Worm (Caenorhabditis elegans) whole organism, L4 larva: Measurements from ENCODE around the gene sri-26.

ENCODE experiments used
- aly-2 ChIP-seq: sonication (generic microtip); optimal IDR thresholded peaks from 2 replicates; lab custom pipeline; 2018; ENCODE audit warnings: missing biosample characterization, missing genetic modification characterization
- ceh-28 ChIP-seq: fragments of 150-350 bp; optimal IDR thresholded peaks from 2 replicates; lab custom pipeline; 2014; ENCODE audit warnings: missing biosample characterization, missing genetic modification reagents, missing genetic modification characterization
- snpc-4 ChIP-seq: fragments of 150-350 bp; optimal IDR thresholded peaks from 2 replicates; lab custom pipeline; 2014; ENCODE audit warnings: missing biosample characterization, missing genetic modification characterization
- zip-2 ChIP-seq: fragments of 150-350 bp; optimal IDR thresholded peaks from 2 replicates; lab custom pipeline; 2014; ENCODE audit warnings: missing biosample characterization, missing genetic modification characterization
- ztf-7 ChIP-seq: fragments of 150-350 bp; optimal IDR thresholded peaks from 2 replicates; lab custom pipeline; 2014; ENCODE audit warnings: missing biosample characterization, missing genetic modification characterization

- no peak for TF ChIP-seq ztf-7 (tag; lab: Kevin White, UChicago)
- no peak for TF ChIP-seq snpc-4
- TF ChIP-seq ceh-28 (tag; lab: Kevin White, UChicago): no peak
- TF ChIP-seq zip-2 (tag; lab: Kevin White, UChicago): no peak
- no peak for TF ChIP-seq aly-2 (tag; lab: Kevin White, UChicago)
These were observed 6.1 kb downstream of the sri-26 start, which contains the start of gene irld-25 for ce11 chrV:15221330-15221729.
